Worm (Caenorhabditis elegans): ENCODE measurements around the gene Y11D7A.19.

- no peak for TF ChIP-seq unc-39 (tag; optimal IDR thresholded peaks at IDR 0.05)
- no peak for TF ChIP-seq skn-1 (tag; optimal IDR thresholded peaks at IDR 0.05)
- no peak for TF ChIP-seq zag-1 (tag; optimal IDR thresholded peaks at IDR 0.05)
- TF ChIP-seq R02D3.7 (tag; optimal IDR thresholded peaks at IDR 0.05) = no peak
- TF ChIP-seq mdl-1 (tag; optimal IDR thresholded peaks at IDR 0.05) = no peak
- no peak for TF ChIP-seq nhr-77 (tag; optimal IDR thresholded peaks at IDR 0.05)
- TF ChIP-seq snpc-4 (tag; optimal IDR thresholded peaks at IDR 0.05) = no peak
- TF ChIP-seq dmd-4 (tag; optimal IDR thresholded peaks at IDR 0.05) = no peak
- no peak for TF ChIP-seq unc-62 (GFP tag; optimal IDR thresholded peaks at IDR 0.05)
Observed at ce11 chrIV:9263812-9264320, 2.5 kb downstream of the Y11D7A.19 start, which contains the start of gene flh-1.

All from whole organism, L2 larva.